Fruit fly (Drosophila melanogaster) whole organism, adult: ENCODE data around the gene upSET.
A peak's percentile ranks its signal among the peaks of the same experiment; 100 is the strongest.

ENCODE experiments used
- Mnt ChIP-seq: fragments of 200-800 bp; sonication (Bioruptor generic); optimal IDR thresholded peaks from 2 replicates; lab custom pipeline; 2016; ENCODE audit warnings: missing biosample characterization, mild to moderate bottlenecking, missing genetic modification characterization
- tj ChIP-seq: fragments of 200-800 bp; sonication (Bioruptor generic); optimal IDR thresholded peaks from 3 replicates; lab custom pipeline; 2017; ENCODE audit warnings: missing biosample characterization, mild to moderate bottlenecking, missing genetic modification characterization, moderate library complexity

DNA sequence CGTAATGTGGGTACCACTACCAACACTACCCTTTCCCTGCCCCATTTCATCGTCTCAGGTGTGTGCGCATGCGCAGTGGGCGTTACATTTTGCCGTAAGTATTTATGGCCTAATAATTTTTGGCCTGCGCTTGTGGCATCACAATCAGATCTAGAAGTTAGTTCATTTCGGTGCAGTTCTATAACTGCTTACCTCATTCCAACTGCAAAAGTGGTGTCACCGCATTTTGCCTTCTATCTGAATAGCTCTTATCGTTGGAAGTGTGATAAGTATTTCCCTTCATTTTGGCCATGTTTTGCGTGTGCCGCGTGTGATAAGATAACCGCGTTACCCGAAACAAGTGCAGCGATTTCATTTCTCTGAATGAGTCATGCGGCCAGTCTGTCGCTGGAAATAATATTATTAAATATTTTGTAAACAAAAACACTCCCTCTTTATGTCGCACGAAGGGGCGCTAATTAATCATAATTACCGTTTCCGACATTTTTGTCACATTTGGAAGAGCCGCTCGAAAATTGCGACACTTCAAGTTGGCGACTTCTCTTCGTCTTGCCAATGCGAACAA, 49.4 kb upstream of the upSET start:
- TF ChIP-seq tj (GFP tag; lab: Kevin White, UChicago) (peak; percentile 5), Mnt (GFP tag; lab: Kevin White, UChicago) (peak; percentile 49)
